Fruit fly (Drosophila melanogaster): ENCODE data around the gene CG7920.

The CG7920 gene

DNA sequence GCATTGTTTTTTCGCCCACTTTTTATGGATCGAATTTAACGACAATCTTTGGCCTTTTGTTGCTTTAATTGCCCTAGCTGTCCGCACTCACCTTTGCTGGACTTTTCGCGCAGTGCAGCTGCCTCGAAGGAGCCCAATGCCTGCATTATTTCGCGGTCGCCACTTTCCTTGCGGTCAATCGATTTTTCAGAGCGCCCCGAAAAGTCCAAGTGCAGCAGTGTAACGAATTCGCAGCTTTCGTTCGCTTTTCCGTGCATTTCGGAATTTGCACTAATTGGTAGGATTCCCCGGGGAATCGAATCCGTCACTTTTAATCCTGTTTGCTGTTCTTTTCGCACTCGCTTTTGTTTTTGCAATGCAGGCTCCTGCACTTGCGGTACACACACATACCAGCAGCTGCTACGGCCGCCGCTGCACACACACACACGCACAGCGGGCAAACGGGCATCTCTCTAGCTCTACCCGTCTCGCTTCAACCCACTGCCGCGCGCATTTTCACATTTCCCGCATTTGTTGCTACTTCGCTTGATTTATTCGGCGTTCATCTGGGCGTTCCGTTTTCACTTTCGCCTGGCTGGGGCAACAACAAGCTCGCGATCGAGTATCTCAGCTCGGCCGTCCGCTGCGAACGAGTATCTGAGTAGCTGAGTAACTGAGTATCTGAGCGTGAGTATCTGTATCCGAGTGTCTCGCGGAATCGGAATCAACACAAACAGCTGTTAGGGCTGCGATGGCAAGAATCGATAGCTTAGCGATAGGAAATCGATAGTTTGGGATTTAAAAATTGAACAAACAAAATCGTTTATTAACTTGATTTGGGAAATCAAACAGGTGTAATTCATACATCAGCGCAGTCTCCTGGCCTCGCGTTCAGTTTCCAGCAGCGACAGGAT, 6.7 kb upstream of the CG7920 start, which contains the start of gene Mgat2 (continued):
- TF ChIP-seq CG4328 (GFP tag; optimal IDR thresholded peaks at IDR 0.05) (peak; percentile 9), salm (tag; optimal IDR thresholded peaks at IDR 0.05) (peak; percentile 49), ssp (GFP tag; IDR thresholded peaks at IDR 0.05) (no peak), CG11696 (GFP tag; IDR thresholded peaks at IDR 0.05) (0 out of 2 replicates have a peak, but pooled peaks have one; percentile 7), CG16863 (GFP tag; optimal IDR thresholded peaks at IDR 0.05) (peak; percentile 97), schlank (tag; optimal IDR thresholded peaks at IDR 0.05) (no peak), NfI (GFP tag; optimal IDR thresholded peaks at IDR 0.05) (peak; percentile 16), CG6813 (GFP tag; optimal IDR thresholded peaks at IDR 0.05) (peak; percentile 55), ash1 (GFP tag; optimal IDR thresholded peaks at IDR 0.05) (peak; percentile 62), row (GFP tag; IDR thresholded peaks at IDR 0.05) (no peak), CG13424 (tag; optimal IDR thresholded peaks at IDR 0.05) (peak; percentile 27), lov (optimal IDR thresholded peaks at IDR 0.05) (no peak), lov (GFP tag; IDR thresholded peaks at IDR 0.05) (0 out of 3 replicates have a peak, but pooled peaks have one; percentile 29), tap (tag; optimal IDR thresholded peaks at IDR 0.05) (peak; percentile 65), CG9932 (GFP tag; IDR thresholded peaks at IDR 0.05) (peak; percentile 23; the same call in 1 of the 2 replicates), hbn (GFP tag; IDR thresholded peaks at IDR 0.05; ENCODE audit: partially characterized antibody) (peak; percentile 89), CG1233 (GFP tag; optimal IDR thresholded peaks at IDR 0.05) (peak; percentile 19), CG7987 (GFP tag; optimal IDR thresholded peaks at IDR 0.05) (peak; percentile 75), twi (tag; optimal IDR thresholded peaks at IDR 0.05) (peak; percentile 57), abd-A (tag; optimal IDR thresholded peaks at IDR 0.05) (peak; percentile 96), Dll (GFP tag; IDR thresholded peaks at IDR 0.05; ENCODE audit: partially characterized antibody) (peak; percentile 96), CG18619 (GFP tag; optimal IDR thresholded peaks at IDR 0.05) (no peak), Six4 (GFP tag; optimal IDR thresholded peaks at IDR 0.05) (no peak), Hmx (GFP tag; optimal IDR thresholded peaks at IDR 0.05) (no peak), CG4360 (GFP tag; IDR thresholded peaks at IDR 0.05) (peak; percentile 92), hkb (optimal IDR thresholded peaks at IDR 0.05) (no peak), hkb (GFP tag; IDR thresholded peaks at IDR 0.05) (peak; percentile 60; the same call in 1 of the 2 replicates), CG10321 (GFP tag; IDR thresholded peaks at IDR 0.05) (peak; percentile 72), Sox102F (GFP tag; optimal IDR thresholded peaks at IDR 0.05) (no peak), CG10543 (GFP tag; optimal IDR thresholded peaks at IDR 0.05) (peak; percentile 77), CG16815 (GFP tag; optimal IDR thresholded peaks at IDR 0.05) (no peak), CG6765 (GFP tag; optimal IDR thresholded peaks at IDR 0.05) (peak; percentile 28), chinmo (GFP tag; IDR thresholded peaks at IDR 0.05; ENCODE audit: partially characterized antibody) (peak; percentile 97), sob (GFP tag; IDR thresholded peaks at IDR 0.05) (peak; percentile 37; the same call in 1 of the 2 replicates), CG31441 (GFP tag; IDR thresholded peaks at IDR 0.05) (peak; percentile 48; the same call in 1 of the 2 replicates), Hand (GFP tag; optimal IDR thresholded peaks at IDR 0.05) (peak; percentile 31), CG1832 (GFP tag; optimal IDR thresholded peaks at IDR 0.05) (peak; percentile 76), kay (GFP tag; optimal IDR thresholded peaks at IDR 0.05) (no peak), Spps (tag; optimal IDR thresholded peaks at IDR 0.05) (peak; percentile 63), CG32532 (GFP tag; IDR thresholded peaks at IDR 0.05) (peak; percentile 21; the same call in 1 of the 2 replicates), Jarid2 (GFP tag; optimal IDR thresholded peaks at IDR 0.05) (peak; percentile 87), maf-S (GFP tag; optimal IDR thresholded peaks at IDR 0.05) (no peak), HHEX (GFP tag; optimal IDR thresholded peaks at IDR 0.05) (peak; percentile 18), CG17385 (GFP tag; optimal IDR thresholded peaks at IDR 0.05) (peak; percentile 20), CG4404 (GFP tag; IDR thresholded peaks at IDR 0.05) (no peak), bsh (GFP tag; optimal IDR thresholded peaks at IDR 0.05) (peak; percentile 18 to 61), cg (GFP tag; optimal IDR thresholded peaks at IDR 0.05) (peak; percentile 96), Rfx (GFP tag; IDR thresholded peaks at IDR 0.05) (peak; percentile 37; the same call in 1 of the 2 replicates)
